Fruit fly (Drosophila melanogaster) whole organism, prepupa: ENCODE measurements around the gene CG16758.
A peak's percentile ranks its signal among the peaks of the same experiment; 100 is the strongest.

ENCODE experiments used
- Blimp-1 ChIP-seq: fragments of 200-800 bp; sonication (Bioruptor generic); optimal IDR thresholded peaks from 3 replicates; lab custom pipeline; 2017; ENCODE audit warnings: missing biosample characterization, missing genetic modification characterization, mild to moderate bottlenecking, moderate library complexity, missing genetic modification reagents
- CG10631 ChIP-seq: fragments of 200-800 bp; sonication (Bioruptor generic); optimal IDR thresholded peaks from 2 replicates; lab custom pipeline; 2016; ENCODE audit warnings: missing biosample characterization, missing genetic modification characterization
- CG11294 ChIP-seq: fragments of 200-800 bp; sonication (Bioruptor generic); IDR thresholded peaks from 2 replicates; pipeline ENCODE4 v1.3.6; 2022; ENCODE audit warnings: missing biosample characterization, missing genetic modification characterization
- CG11762 ChIP-seq: fragments of 200-800 bp; sonication (Bioruptor generic); optimal IDR thresholded peaks from 3 replicates; lab custom pipeline; 2016; ENCODE audit warnings: missing biosample characterization, missing genetic modification characterization; ENCODE audit not compliant: insufficient read depth
- CG11902 ChIP-seq: fragments of 200-800 bp; sonication (Bioruptor generic); optimal IDR thresholded peaks from 3 replicates; lab custom pipeline; 2016; ENCODE audit warnings: missing biosample characterization, missing genetic modification characterization
- CG15336 ChIP-seq: fragments of 200-800 bp; sonication (Bioruptor generic); IDR thresholded peaks from 2 replicates; pipeline ENCODE4 v1.3.6; 2022; ENCODE audit warnings: missing biosample characterization, missing genetic modification characterization
- CG1621 ChIP-seq: fragments of 200-800 bp; sonication (Bioruptor generic); optimal IDR thresholded peaks from 3 replicates; lab custom pipeline; 2018; ENCODE audit warnings: missing biosample characterization, mild to moderate bottlenecking, missing genetic modification characterization
- CG16779 ChIP-seq: fragments of 200-800 bp; sonication (Bioruptor generic); optimal IDR thresholded peaks from 3 replicates; lab custom pipeline; 2017; ENCODE audit warnings: missing biosample characterization, mild to moderate bottlenecking, missing genetic modification characterization
- CG3032 ChIP-seq: fragments of 200-800 bp; optimal IDR thresholded peaks from 2 replicates; lab custom pipeline; 2019; ENCODE audit warnings: missing biosample characterization, mild to moderate bottlenecking, missing genetic modification characterization, moderate library complexity
- CG31627 ChIP-seq: fragments of 200-800 bp; sonication (Bioruptor generic); optimal IDR thresholded peaks from 3 replicates; lab custom pipeline; 2016; ENCODE audit warnings: missing biosample characterization, missing genetic modification characterization
- CG32006 ChIP-seq: fragments of 200-800 bp; sonication (Bioruptor generic); optimal IDR thresholded peaks from 3 replicates; lab custom pipeline; 2017; ENCODE audit warnings: missing biosample characterization, mild to moderate bottlenecking, missing genetic modification characterization
- CG34406 ChIP-seq: fragments of 200-800 bp; sonication (Bioruptor generic); optimal IDR thresholded peaks from 3 replicates; lab custom pipeline; 2016; ENCODE audit warnings: missing biosample characterization, missing genetic modification characterization
- CG3919 ChIP-seq: fragments of 200-800 bp; sonication (Bioruptor generic); optimal IDR thresholded peaks from 3 replicates; lab custom pipeline; 2016; ENCODE audit warnings: missing biosample characterization, missing genetic modification characterization
- CG4318 ChIP-seq: fragments of 200-800 bp; sonication (Bioruptor generic); optimal IDR thresholded peaks from 3 replicates; lab custom pipeline; 2017; ENCODE audit warnings: missing biosample characterization, mild to moderate bottlenecking, missing genetic modification characterization
- CG6163 ChIP-seq: fragments of 200-800 bp; sonication (Bioruptor generic); IDR thresholded peaks from 3 replicates; pipeline ENCODE4 v1.3.6; 2022; ENCODE audit warnings: missing biosample characterization, missing genetic modification characterization
- CG6276 ChIP-seq: fragments of 200-800 bp; sonication (Bioruptor generic); optimal IDR thresholded peaks from 2 replicates; lab custom pipeline; 2017; ENCODE audit warnings: missing biosample characterization, mild to moderate bottlenecking, missing genetic modification characterization
- CG6792 ChIP-seq: fragments of 200-800 bp; sonication (Bioruptor generic); optimal IDR thresholded peaks from 3 replicates; lab custom pipeline; 2016; ENCODE audit warnings: missing biosample characterization, missing genetic modification characterization
- CG6808 ChIP-seq: fragments of 200-800 bp; sonication (Bioruptor generic); optimal IDR thresholded peaks from 3 replicates; lab custom pipeline; 2017; ENCODE audit warnings: missing biosample characterization, missing genetic modification characterization, mild to moderate bottlenecking, moderate library complexity, missing genetic modification reagents
- CG6854 ChIP-seq: fragments of 200-800 bp; sonication (Bioruptor generic); optimal IDR thresholded peaks from 2 replicates; lab custom pipeline; 2017; ENCODE audit warnings: missing biosample characterization, mild to moderate bottlenecking, missing genetic modification characterization
- CG7368 ChIP-seq: fragments of 200-800 bp; sonication (Bioruptor generic); optimal IDR thresholded peaks from 3 replicates; lab custom pipeline; 2016; ENCODE audit warnings: missing biosample characterization, missing genetic modification characterization
- CG8119 ChIP-seq: fragments of 200-800 bp; sonication (Bioruptor generic); IDR thresholded peaks from 3 replicates; pipeline ENCODE4 v1.3.6; 2022; ENCODE audit warnings: missing biosample characterization, missing genetic modification characterization
- CG8319 ChIP-seq: fragments of 200-800 bp; sonication (Bioruptor generic); optimal IDR thresholded peaks from 3 replicates; lab custom pipeline; 2016; ENCODE audit warnings: missing biosample characterization, missing genetic modification characterization
- CG8632 ChIP-seq: fragments of 200-800 bp; sonication (Bioruptor generic); optimal IDR thresholded peaks from 3 replicates; lab custom pipeline; 2016; ENCODE audit warnings: missing biosample characterization, missing genetic modification characterization
- CG9139 ChIP-seq: fragments of 200-800 bp; sonication (Bioruptor generic); optimal IDR thresholded peaks from 3 replicates; lab custom pipeline; 2017; ENCODE audit warnings: missing biosample characterization, mild to moderate bottlenecking, missing genetic modification characterization
- Eip75B ChIP-seq: fragments of 200-800 bp; sonication (Bioruptor generic); optimal IDR thresholded peaks from 3 replicates; lab custom pipeline; 2016; ENCODE audit warnings: missing biosample characterization, missing genetic modification characterization
- Eip78C ChIP-seq: fragments of 200-800 bp; sonication (Bioruptor generic); peaks from one replicate; lab custom pipeline; 2016; ENCODE audit warnings: missing biosample characterization, missing genetic modification characterization
- Eip93F ChIP-seq: fragments of 200-800 bp; sonication (Bioruptor generic); optimal IDR thresholded peaks from 2 replicates; lab custom pipeline; 2016; ENCODE audit warnings: missing biosample characterization, mild to moderate bottlenecking, missing genetic modification characterization
- Ets21C ChIP-seq: fragments of 200-800 bp; sonication (Bioruptor generic); optimal IDR thresholded peaks from 3 replicates; lab custom pipeline; 2016; ENCODE audit warnings: missing biosample characterization, missing genetic modification characterization
- Gug ChIP-seq: fragments of 200-800 bp; sonication (Bioruptor generic); IDR thresholded peaks from 2 replicates; pipeline ENCODE4 v1.3.6; 2022; ENCODE audit warnings: missing biosample characterization, missing genetic modification characterization
- Hr38 ChIP-seq: sonication (Bioruptor generic); optimal IDR thresholded peaks from 2 replicates; lab custom pipeline; 2016; ENCODE audit warnings: missing biosample characterization, missing genetic modification characterization
- Hr39 ChIP-seq: fragments of 200-800 bp; sonication (Bioruptor generic); optimal IDR thresholded peaks from 2 replicates; lab custom pipeline; 2016; ENCODE audit warnings: missing biosample characterization, missing genetic modification characterization
- Hr4 ChIP-seq: fragments of 200-800 bp; sonication (Bioruptor generic); optimal IDR thresholded peaks from 3 replicates; lab custom pipeline; 2016; ENCODE audit warnings: missing biosample characterization, missing genetic modification characterization
- Lpt ChIP-seq: fragments of 200-800 bp; sonication (Bioruptor generic); optimal IDR thresholded peaks from 3 replicates; lab custom pipeline; 2016; ENCODE audit warnings: missing biosample characterization, missing genetic modification characterization
- Met ChIP-seq: fragments of 200-800 bp; sonication (Bioruptor generic); optimal IDR thresholded peaks from 3 replicates; lab custom pipeline; 2016; ENCODE audit warnings: missing biosample characterization, missing genetic modification characterization
- OdsH ChIP-seq: fragments of 200-800 bp; sonication (Bioruptor generic); optimal IDR thresholded peaks from 3 replicates; lab custom pipeline; 2016; ENCODE audit warnings: missing biosample characterization, missing genetic modification characterization
- Smox ChIP-seq: fragments of 200-800 bp; sonication (Bioruptor generic); optimal IDR thresholded peaks from 3 replicates; lab custom pipeline; 2016; ENCODE audit warnings: missing biosample characterization, missing genetic modification characterization
- Sox102F ChIP-seq: fragments of 200-800 bp; sonication (Bioruptor generic); optimal IDR thresholded peaks from 2 replicates; lab custom pipeline; 2016; ENCODE audit warnings: missing biosample characterization, mild to moderate bottlenecking, missing genetic modification characterization
- Sox14 ChIP-seq: fragments of 200-800 bp; sonication (Bioruptor generic); optimal IDR thresholded peaks from 3 replicates; lab custom pipeline; 2016; ENCODE audit warnings: missing biosample characterization, missing genetic modification characterization
- Sox15 ChIP-seq: fragments of 200-800 bp; sonication (Bioruptor generic); optimal IDR thresholded peaks from 3 replicates; lab custom pipeline; 2016; ENCODE audit warnings: missing biosample characterization, missing genetic modification characterization
- achi ChIP-seq: fragments of 200-800 bp; sonication (Bioruptor generic); optimal IDR thresholded peaks from 3 replicates; lab custom pipeline; 2016; ENCODE audit warnings: missing biosample characterization, missing genetic modification characterization
- acj6 ChIP-seq: fragments of 200-800 bp; sonication (Bioruptor generic); optimal IDR thresholded peaks from 3 replicates; lab custom pipeline; 2016; ENCODE audit warnings: missing biosample characterization, missing genetic modification characterization
- cyc ChIP-seq: fragments of 200-800 bp; sonication (Bioruptor generic); optimal IDR thresholded peaks from 3 replicates; lab custom pipeline; 2016; ENCODE audit warnings: missing biosample characterization, missing genetic modification characterization
- dac ChIP-seq: fragments of 200-800 bp; sonication (Bioruptor generic); optimal IDR thresholded peaks from 2 replicates; lab custom pipeline; 2017; ENCODE audit warnings: missing biosample characterization, mild to moderate bottlenecking, missing genetic modification characterization
- dsx ChIP-seq: fragments of 200-800 bp; optimal IDR thresholded peaks from 3 replicates; lab custom pipeline; 2019; ENCODE audit warnings: missing biosample characterization, mild to moderate bottlenecking, missing genetic modification characterization, moderate library complexity; ENCODE audit not compliant: poor library complexity, severe bottlenecking
- eg ChIP-seq: fragments of 200-800 bp; sonication (Bioruptor generic); IDR thresholded peaks from 3 replicates; pipeline ENCODE4 v1.3.6; 2022; ENCODE audit warnings: missing biosample characterization, missing genetic modification characterization
- esn ChIP-seq: fragments of 200-800 bp; sonication (Bioruptor generic); optimal IDR thresholded peaks from 2 replicates; lab custom pipeline; 2016; ENCODE audit warnings: missing biosample characterization, mild to moderate bottlenecking, missing genetic modification characterization, moderate library complexity
- fd59A ChIP-seq: fragments of 200-800 bp; sonication (Bioruptor generic); optimal IDR thresholded peaks from 2 replicates; lab custom pipeline; 2017; ENCODE audit warnings: missing biosample characterization, mild to moderate bottlenecking, missing genetic modification characterization, missing genetic modification reagents
- fkh ChIP-seq: fragments of 200-800 bp; sonication (Bioruptor generic); optimal IDR thresholded peaks from 3 replicates; lab custom pipeline; 2017; ENCODE audit warnings: missing biosample characterization, mild to moderate bottlenecking, missing genetic modification characterization, moderate library complexity
- net ChIP-seq: fragments of 200-800 bp; sonication (Bioruptor generic); optimal IDR thresholded peaks from 3 replicates; lab custom pipeline; 2016; ENCODE audit warnings: missing biosample characterization, missing genetic modification characterization
- spab ChIP-seq: fragments of 200-800 bp; sonication (Bioruptor generic); optimal IDR thresholded peaks from 2 replicates; lab custom pipeline; 2017; ENCODE audit warnings: missing biosample characterization, mild to moderate bottlenecking, missing genetic modification characterization, missing genetic modification reagents
- svp ChIP-seq: fragments of 200-800 bp; sonication (Bioruptor generic); peaks from one replicate; lab custom pipeline; 2016; ENCODE audit warnings: missing biosample characterization, missing genetic modification characterization
- topi ChIP-seq: fragments of 200-800 bp; sonication (Bioruptor generic); optimal IDR thresholded peaks from 3 replicates; lab custom pipeline; 2016; ENCODE audit warnings: missing biosample characterization, missing genetic modification characterization
- vri ChIP-seq: fragments of 200-800 bp; sonication (Bioruptor generic); optimal IDR thresholded peaks from 3 replicates; lab custom pipeline; 2016; ENCODE audit warnings: missing biosample characterization, mild to moderate bottlenecking, missing genetic modification characterization

The CG16758 gene

dm6 chr3L:2489855-2490254 is 13.6 kb downstream of the CG16758 start:
- TF ChIP-seq CG8119 (peak; percentile 51; the same call in 1 of the 3 replicates), Hr39 (GFP tag; lab: Kevin White, UChicago) (no peak), Eip75B (no peak), Sox15 (GFP tag; lab: Kevin White, UChicago) (no peak), fd59A (GFP tag; lab: Kevin White, UChicago) (no peak), dac (no peak), acj6 (no peak), Lpt (GFP tag; lab: Kevin White, UChicago) (no peak), Sox102F (GFP tag; lab: Kevin White, UChicago) (peak; percentile 48), fkh (no peak), CG6276 (GFP tag; lab: Kevin White, UChicago) (no peak), CG15336 (GFP tag; lab: Robert Waterston, UW) (peak; percentile 29; the same call in 1 of the 2 replicates), CG11294 (no peak), CG3032 (tag; lab: Kevin White, UChicago) (no peak), CG11762 (GFP tag; lab: Kevin White, UChicago) (no peak), CG9139 (GFP tag; lab: Kevin White, UChicago) (peak; percentile 66), CG10631 (GFP tag; lab: Kevin White, UChicago) (no peak), OdsH (no peak), CG32006 (GFP tag; lab: Kevin White, UChicago) (no peak), Sox14 (GFP tag; lab: Kevin White, UChicago) (no peak), svp (GFP tag; lab: Kevin White, UChicago) (peak; percentile 80), cyc (GFP tag; lab: Kevin White, UChicago) (no peak), CG6163 (GFP tag; lab: Robert Waterston, UW) (peak; percentile 60; the same call in 2 of the 3 replicates), CG6808 (no peak), Hr38 (no peak), esn (GFP tag; lab: Kevin White, UChicago) (peak; percentile 39), vri (no peak), CG7368 (GFP tag; lab: Kevin White, UChicago) (no peak), CG8319 (GFP tag; lab: Kevin White, UChicago) (no peak), CG6792 (GFP tag; lab: Kevin White, UChicago) (no peak), CG1621 (tag; lab: Kevin White, UChicago) (no peak), CG8632 (GFP tag; lab: Kevin White, UChicago) (no peak), CG4318 (GFP tag; lab: Kevin White, UChicago) (no peak), Blimp-1 (GFP tag; lab: Kevin White, UChicago) (peak; percentile 82), dsx (peak; percentile 62), CG34406 (GFP tag; lab: Kevin White, UChicago) (no peak), CG11902 (no peak), eg (GFP tag; lab: Robert Waterston, UW) (peak; percentile 63), Met (no peak), Eip93F (no peak), Smox (no peak), CG31627 (GFP tag; lab: Kevin White, UChicago) (no peak), Gug (GFP tag; lab: Robert Waterston, UW) (no peak), Hr4 (GFP tag; lab: Kevin White, UChicago) (no peak), Ets21C (GFP tag; lab: Kevin White, UChicago) (no peak), CG6854 (GFP tag; lab: Kevin White, UChicago) (peak; percentile 86), Eip78C (GFP tag; lab: Kevin White, UChicago) (peak; percentile 75), CG3919 (peak; percentile 51), spab (no peak), CG16779 (tag; lab: Kevin White, UChicago) (peak; percentile 41), topi (peak; percentile 13), net (GFP tag; lab: Kevin White, UChicago) (peak; percentile 52), achi (GFP tag; lab: Kevin White, UChicago) (no peak)
